Worm (Caenorhabditis elegans) whole organism, L3 larva: ENCODE results near the gene Y62H9A.7.

Experiments used
- R02D3.7 ChIP-seq: fragments of 150-350 bp; optimal IDR thresholded peaks from 2 replicates; lab custom pipeline; 2014; ENCODE audit warnings: missing biosample characterization, missing genetic modification characterization
- ama-1 ChIP-seq: fragments of 150-350 bp; optimal IDR thresholded peaks from 2 replicates; lab custom pipeline; 2018
- daf-12 ChIP-seq: fragments of 150-350 bp; optimal IDR thresholded peaks from 2 replicates; lab custom pipeline; 2014; ENCODE audit warnings: missing biosample characterization, missing genetic modification reagents, missing genetic modification characterization
- egl-27 ChIP-seq: sonication (generic microtip); optimal IDR thresholded peaks from 4 replicates; lab custom pipeline; 2017; ENCODE audit warnings: missing biosample characterization, missing genetic modification reagents, missing genetic modification characterization
- elt-1 ChIP-seq: fragments of 150-350 bp; optimal IDR thresholded peaks from 2 replicates; lab custom pipeline; 2014; ENCODE audit warnings: missing biosample characterization, missing genetic modification characterization
- fkh-10 ChIP-seq: sonication (generic microtip); optimal IDR thresholded peaks from 2 replicates; lab custom pipeline; 2017; ENCODE audit warnings: missing biosample characterization, missing genetic modification reagents, missing genetic modification characterization
- fos-1 ChIP-seq: fragments of 150-350 bp; optimal IDR thresholded peaks from 2 replicates; lab custom pipeline; 2014; ENCODE audit warnings: missing biosample characterization, missing genetic modification characterization
- lin-15B ChIP-seq: fragments of 150-350 bp; optimal IDR thresholded peaks from 2 replicates; lab custom pipeline; 2014; ENCODE audit warnings: missing biosample characterization, missing genetic modification characterization
- nfya-1 ChIP-seq: sonication (generic microtip); optimal IDR thresholded peaks from 2 replicates; lab custom pipeline; 2017; ENCODE audit warnings: missing genetic modification characterization, mild to moderate bottlenecking, missing compliant biosample characterization, antibody characterized with exemption, moderate library complexity; ENCODE audit not compliant: insufficient read depth
- nhr-76 ChIP-seq: fragments of 150-350 bp; sonication (generic microtip); optimal IDR thresholded peaks from 5 replicates; lab custom pipeline; 2014; ENCODE audit warnings: missing biosample characterization, missing genetic modification characterization
- pqm-1 ChIP-seq: fragments of 150-350 bp; optimal IDR thresholded peaks from 2 replicates; lab custom pipeline; 2017; ENCODE audit warnings: missing biosample characterization, missing genetic modification characterization, inconsistent platforms
- tbx-2 ChIP-seq: sonication (generic microtip); optimal IDR thresholded peaks from 2 replicates; lab custom pipeline; 2016; ENCODE audit warnings: mild to moderate bottlenecking, missing genetic modification characterization, missing compliant biosample characterization
- unc-39 ChIP-seq: sonication (generic microtip); optimal IDR thresholded peaks from 4 replicates; lab custom pipeline; 2017; ENCODE audit warnings: missing biosample characterization, missing genetic modification characterization
- ztf-11 ChIP-seq: fragments of 150-350 bp; optimal IDR thresholded peaks from 2 replicates; lab custom pipeline; 2014; ENCODE audit warnings: missing biosample characterization, missing genetic modification characterization

- TF ChIP-seq elt-1: no peak
- no peak for TF ChIP-seq nhr-76
- TF ChIP-seq pqm-1 (tag; lab: Kevin White, UChicago): no peak
- no peak for TF ChIP-seq lin-15B (tag; lab: Kevin White, UChicago)
- TF ChIP-seq egl-27 (tag; lab: Kevin White, UChicago): no peak
- TF ChIP-seq daf-12 (tag; lab: Kevin White, UChicago): no peak
- TF ChIP-seq ztf-11 (tag; lab: Kevin White, UChicago): no peak
- no peak for TF ChIP-seq ama-1
- no peak for TF ChIP-seq unc-39
- TF ChIP-seq R02D3.7: no peak
- TF ChIP-seq fkh-10 (GFP tag; lab: Kevin White, UChicago): no peak
- no peak for TF ChIP-seq nfya-1 (tag; lab: Kevin White, UChicago)
- TF ChIP-seq tbx-2 (tag; lab: Kevin White, UChicago): no peak
- no peak for TF ChIP-seq fos-1
These were observed at the start of gene Y62H9A.7 for ce11 chrX:11885577-11885976.
